Fruit fly (Drosophila melanogaster) whole organism, embryonic: ENCODE measurements around the gene Upf1.
A peak's percentile ranks its signal among the peaks of the same experiment; 100 is the strongest.

Experiments
- Atf3 ChIP-seq: fragments of 200-800 bp; sonication (Bioruptor generic); optimal IDR thresholded peaks from 3 replicates; lab custom pipeline; 2016; ENCODE audit warnings: missing biosample characterization, missing genetic modification characterization
- B-H1 ChIP-seq: fragments of 200-800 bp; sonication (Bioruptor generic); IDR thresholded peaks from 3 replicates; pipeline ENCODE4 v1.3.6; 2022; ENCODE audit warnings: missing biosample characterization, missing genetic modification characterization
- BtbVII ChIP-seq: fragments of 200-800 bp; sonication (Bioruptor generic); optimal IDR thresholded peaks from 3 replicates; lab custom pipeline; 2017; ENCODE audit warnings: missing biosample characterization, mild to moderate bottlenecking, missing genetic modification characterization
- CG10979 ChIP-seq: fragments of 200-800 bp; sonication (Bioruptor generic); optimal IDR thresholded peaks from 2 replicates; lab custom pipeline; 2018; ENCODE audit warnings: missing biosample characterization, mild to moderate bottlenecking, missing genetic modification characterization, moderate library complexity
- CG12236 ChIP-seq: fragments of 200-800 bp; sonication (Bioruptor generic); optimal IDR thresholded peaks from 2 replicates; lab custom pipeline; 2016; ENCODE audit warnings: missing biosample characterization, missing genetic modification characterization
- CG13123 ChIP-seq: fragments of 200-800 bp; sonication (Bioruptor generic); optimal IDR thresholded peaks from 2 replicates; lab custom pipeline; 2016; ENCODE audit warnings: missing biosample characterization, missing genetic modification characterization
- CG13624 ChIP-seq: fragments of 200-800 bp; sonication (Bioruptor generic); optimal IDR thresholded peaks from 2 replicates; lab custom pipeline; 2016; ENCODE audit warnings: missing biosample characterization, missing genetic modification characterization
- CG13894 ChIP-seq: fragments of 200-800 bp; sonication (Bioruptor generic); optimal IDR thresholded peaks from 3 replicates; lab custom pipeline; 2018; ENCODE audit warnings: missing biosample characterization, mild to moderate bottlenecking, missing genetic modification characterization, moderate library complexity
- CG15514 ChIP-seq: fragments of 200-800 bp; sonication (Bioruptor generic); optimal IDR thresholded peaks from 3 replicates; lab custom pipeline; 2017; ENCODE audit warnings: missing biosample characterization, missing genetic modification characterization, mild to moderate bottlenecking, moderate library complexity, missing genetic modification reagents
- CG15696 ChIP-seq: fragments of 200-800 bp; sonication (Bioruptor generic); optimal IDR thresholded peaks from 2 replicates; lab custom pipeline; 2019; ENCODE audit warnings: missing biosample characterization, mild to moderate bottlenecking, missing genetic modification characterization, moderate library complexity
- CG18011 ChIP-seq: fragments of 200-800 bp; sonication (Bioruptor generic); optimal IDR thresholded peaks from 2 replicates; lab custom pipeline; 2017; ENCODE audit warnings: missing biosample characterization, missing genetic modification characterization, mild to moderate bottlenecking, moderate library complexity, missing genotype
- CG34224 ChIP-seq: fragments of 200-800 bp; sonication (Bioruptor generic); IDR thresholded peaks from 3 replicates; pipeline ENCODE4 v1.3.6; 2022; ENCODE audit warnings: missing biosample characterization, missing genetic modification characterization; ENCODE audit not compliant: partially characterized antibody
- CG3726 ChIP-seq: fragments of 200-800 bp; sonication (Bioruptor generic); IDR thresholded peaks from 3 replicates; pipeline ENCODE4, ENCODE4 v1.3.6; 2022; ENCODE audit warnings: missing biosample characterization, missing genetic modification characterization
- CG4617 ChIP-seq: fragments of 200-800 bp; sonication (Bioruptor generic); optimal IDR thresholded peaks from 3 replicates; lab custom pipeline; 2016; ENCODE audit warnings: missing biosample characterization, missing genetic modification characterization, borderline replicate concordance
- CG5245 ChIP-seq: fragments of 200-800 bp; sonication (Bioruptor generic); optimal IDR thresholded peaks from 3 replicates; lab custom pipeline; 2016; ENCODE audit warnings: missing biosample characterization, missing genetic modification characterization
- CG6813 ChIP-seq: fragments of 200-800 bp; sonication (Bioruptor generic); optimal IDR thresholded peaks from 2 replicates; lab custom pipeline; 2017; ENCODE audit warnings: missing biosample characterization, missing genetic modification characterization, mild to moderate bottlenecking, moderate library complexity, missing genetic modification reagents
- CG7745 ChIP-seq: fragments of 200-800 bp; sonication (Bioruptor generic); optimal IDR thresholded peaks from 2 replicates; lab custom pipeline; 2018; ENCODE audit warnings: missing biosample characterization, mild to moderate bottlenecking, missing genetic modification characterization, moderate library complexity
- CG7786 ChIP-seq: fragments of 200-800 bp; sonication (Bioruptor generic); optimal IDR thresholded peaks from 2 replicates; lab custom pipeline; 2016; ENCODE audit warnings: missing biosample characterization, missing genetic modification characterization
- CG7963 ChIP-seq: fragments of 200-800 bp; sonication (Bioruptor generic); IDR thresholded peaks from 3 replicates; pipeline ENCODE4 v1.3.6; 2022; ENCODE audit warnings: missing biosample characterization, missing genetic modification characterization; ENCODE audit not compliant: partially characterized antibody
- Drgx ChIP-seq: fragments of 200-800 bp; sonication (Bioruptor generic); IDR thresholded peaks from 2 replicates; pipeline ENCODE4 v1.3.6; 2022; ENCODE audit warnings: missing biosample characterization, missing genetic modification characterization
- E2f1 ChIP-seq: fragments of 200-800 bp; sonication (Bioruptor generic); IDR thresholded peaks from 2 replicates; pipeline ENCODE4 v1.3.6; 2022; ENCODE audit warnings: missing biosample characterization, missing genetic modification characterization
- ERR ChIP-seq: fragments of 200-800 bp; sonication (Bioruptor generic); optimal IDR thresholded peaks from 2 replicates; lab custom pipeline; 2016; ENCODE audit warnings: missing biosample characterization, missing genetic modification characterization
- HLHmδ ChIP-seq: fragments of 200-800 bp; sonication (Bioruptor generic); optimal IDR thresholded peaks from 2 replicates; lab custom pipeline; 2018; ENCODE audit warnings: missing biosample characterization, mild to moderate bottlenecking, missing genetic modification characterization, moderate library complexity
- Hmr ChIP-seq: fragments of 200-800 bp; sonication (Bioruptor generic); optimal IDR thresholded peaks from 3 replicates; lab custom pipeline; 2017; ENCODE audit warnings: mild to moderate bottlenecking, missing biosample characterization, missing genetic modification reagents, missing genetic modification characterization
- Pdp1 ChIP-seq, 2 experiments: fragments of 200-800 bp; sonication (Bioruptor generic); optimal IDR thresholded peaks; 3 replicates each; lab custom pipeline; 2016; ENCODE audit warnings: missing biosample characterization in 2 of 2, missing genetic modification characterization in 2 of 2, mild to moderate bottlenecking in 1 of 2, moderate library complexity in 1 of 2
- Sry-δ ChIP-seq: fragments of 200-800 bp; sonication (Bioruptor generic); optimal IDR thresholded peaks from 2 replicates; lab custom pipeline; 2016; ENCODE audit warnings: missing biosample characterization, missing genetic modification characterization
- ac ChIP-seq: fragments of 200-800 bp; sonication (Bioruptor generic); optimal IDR thresholded peaks from 3 replicates; lab custom pipeline; 2017; ENCODE audit warnings: missing biosample characterization, mild to moderate bottlenecking, missing genetic modification characterization
- ara ChIP-seq: fragments of 200-800 bp; sonication (Bioruptor generic); IDR thresholded peaks from 2 replicates; pipeline ENCODE4 v1.3.6; 2022; ENCODE audit warnings: missing biosample characterization, missing genetic modification characterization
- bbx ChIP-seq: fragments of 200-800 bp; sonication (Bioruptor generic); IDR thresholded peaks from 2 replicates; pipeline ENCODE4 v1.3.6; 2022; ENCODE audit warnings: missing biosample characterization, missing genetic modification characterization; ENCODE audit not compliant: partially characterized antibody
- cas ChIP-seq: fragments of 200-800 bp; sonication (Bioruptor generic); IDR thresholded peaks from 2 replicates; pipeline ENCODE4 v1.3.6; 2022; ENCODE audit warnings: missing biosample characterization, missing genetic modification characterization
- chm ChIP-seq: fragments of 200-800 bp; sonication (Bioruptor generic); IDR thresholded peaks from 2 replicates; pipeline ENCODE4 v1.3.6; 2022; ENCODE audit warnings: missing biosample characterization, missing genetic modification characterization
- emc ChIP-seq: fragments of 200-800 bp; sonication (Bioruptor generic); optimal IDR thresholded peaks from 2 replicates; lab custom pipeline; 2016; ENCODE audit warnings: missing biosample characterization, missing genetic modification characterization
- eve ChIP-seq, 2 experiments: fragments of >200 bp; optimal IDR thresholded peaks; 2 replicates each; lab custom pipeline; 2017; ENCODE audit warnings: missing biosample characterization in 2 of 2, missing genetic modification characterization in 2 of 2
- ewg ChIP-seq: fragments of 200-800 bp; sonication (Bioruptor generic); optimal IDR thresholded peaks from 3 replicates; lab custom pipeline; 2017; ENCODE audit warnings: mild to moderate bottlenecking, missing biosample characterization, missing genetic modification reagents, missing genetic modification characterization
- gem ChIP-seq: fragments of 200-800 bp; sonication (Bioruptor generic); optimal IDR thresholded peaks from 2 replicates; lab custom pipeline; 2019; ENCODE audit warnings: missing biosample characterization, mild to moderate bottlenecking, missing genetic modification characterization, moderate library complexity
- kah ChIP-seq: fragments of 200-800 bp; sonication (Bioruptor generic); optimal IDR thresholded peaks from 2 replicates; lab custom pipeline; 2018; ENCODE audit warnings: missing biosample characterization, mild to moderate bottlenecking, missing genetic modification characterization
- kni ChIP-seq: fragments of 200-800 bp; sonication (Bioruptor generic); optimal IDR thresholded peaks from 3 replicates; lab custom pipeline; 2017; ENCODE audit warnings: mild to moderate bottlenecking, missing biosample characterization, missing genetic modification reagents, missing genetic modification characterization
- knrl ChIP-seq: fragments of 200-800 bp; sonication (Bioruptor generic); IDR thresholded peaks from 3 replicates; pipeline ENCODE4 v1.3.6; 2022; ENCODE audit warnings: missing biosample characterization, missing genetic modification characterization; ENCODE audit not compliant: partially characterized antibody
- lilli ChIP-seq: fragments of 200-800 bp; sonication (Bioruptor generic); optimal IDR thresholded peaks from 3 replicates; lab custom pipeline; 2016; ENCODE audit warnings: missing biosample characterization, missing genetic modification characterization
- lov ChIP-seq, 2 experiments: fragments of 200-800 bp in 1 of 2; fragments of >200 bp in 1 of 2; sonication (Bioruptor generic) in 1 of 2; IDR thresholded peaks in 1 of 2; optimal IDR thresholded peaks in 1 of 2; 2 replicates in 1 of 2; 3 replicates in 1 of 2; pipeline versions ENCODE4 v1.3.6 to Lab custom; 2017 to 2022; ENCODE audit warnings: missing biosample characterization in 1 of 2, missing genetic modification characterization in 1 of 2
- pan ChIP-seq, 4 experiments: fragments of >200 bp in 3 of 4; fragments of 200-800 bp in 1 of 4; sonication (Bioruptor generic) in 1 of 4; optimal IDR thresholded peaks in 3 of 4; IDR thresholded peaks in 1 of 4; 2 replicates each; pipeline versions ENCODE4 v1.3.6 to Lab custom; 2017 to 2022; ENCODE audit warnings: missing biosample characterization in 2 of 4, missing genetic modification characterization in 2 of 4, mixed read lengths in 1 of 4
- repo ChIP-seq: fragments of 200-800 bp; sonication (Bioruptor generic); optimal IDR thresholded peaks from 2 replicates; lab custom pipeline; 2016; ENCODE audit warnings: missing biosample characterization, missing genetic modification characterization
- seq ChIP-seq: fragments of 200-800 bp; sonication (Bioruptor generic); IDR thresholded peaks from 2 replicates; pipeline ENCODE4 v1.3.6; 2022; ENCODE audit warnings: missing biosample characterization, missing genetic modification characterization
- shn ChIP-seq: fragments of 200-800 bp; sonication (Bioruptor generic); optimal IDR thresholded peaks from 3 replicates; lab custom pipeline; 2016; ENCODE audit warnings: missing biosample characterization, missing genetic modification characterization
- sima ChIP-seq: fragments of 200-800 bp; sonication (Bioruptor generic); optimal IDR thresholded peaks from 2 replicates; lab custom pipeline; 2016; ENCODE audit warnings: missing biosample characterization, missing genetic modification characterization
- twi ChIP-seq: fragments of 200-800 bp; optimal IDR thresholded peaks from 2 replicates; lab custom pipeline; 2019; ENCODE audit warnings: missing biosample characterization, mild to moderate bottlenecking, missing genetic modification characterization, moderate library complexity
- unc-4 ChIP-seq: fragments of 200-800 bp; sonication (Bioruptor generic); IDR thresholded peaks from 2 replicates; pipeline ENCODE4 v1.3.6; 2022; ENCODE audit warnings: missing biosample characterization, missing genetic modification characterization; ENCODE audit not compliant: partially characterized antibody
- zfh2 ChIP-seq: fragments of 200-800 bp; sonication (Bioruptor generic); optimal IDR thresholded peaks from 2 replicates; lab custom pipeline; 2016; ENCODE audit warnings: missing biosample characterization, missing genetic modification characterization

Gene Upf1

DNA sequence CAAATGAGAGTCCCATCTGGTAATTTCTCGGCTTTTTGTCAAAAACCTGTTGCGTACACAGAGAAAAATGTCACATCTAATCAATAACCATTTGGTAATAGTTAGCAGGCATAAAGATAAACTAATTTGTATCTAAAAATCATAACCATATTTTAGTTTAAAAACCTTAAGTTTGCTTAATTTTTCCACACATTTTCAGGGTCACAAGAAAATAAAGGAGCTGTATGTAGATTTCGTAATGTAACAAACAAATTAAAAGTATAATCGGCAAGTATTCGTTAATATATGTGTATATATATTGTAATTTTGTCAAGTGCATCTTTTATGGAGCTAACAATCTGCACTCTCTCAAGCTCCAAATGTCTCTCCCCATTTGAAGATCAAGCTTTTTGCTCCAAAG is 15.8 kb upstream of the Upf1 start (continued):
- TF ChIP-seq ewg (GFP tag; lab: Kevin White, UChicago) (peak; percentile 83), twi (tag; lab: Kevin White, UChicago) (peak; percentile 82), Pdp1 (GFP tag; optimal IDR thresholded peaks at IDR 0.05; lab: Kevin White, UChicago) (peak; percentile 68 to 77), ERR (GFP tag; lab: Kevin White, UChicago) (peak; percentile 56), knrl (GFP tag; lab: Robert Waterston, UW) (no peak), kah (GFP tag; lab: Kevin White, UChicago) (peak; percentile 82), zfh2 (GFP tag; lab: Kevin White, UChicago) (peak; percentile 58), CG7963 (GFP tag; lab: Robert Waterston, UW) (no peak), CG13624 (peak; percentile 81), unc-4 (GFP tag; lab: Robert Waterston, UW) (no peak), pan (optimal IDR thresholded peaks at IDR 0.05; lab: Kevin White, UChicago) (no peak), pan (GFP tag; optimal IDR thresholded peaks at IDR 0.05 in 1 of 2, IDR thresholded peaks at IDR 0.05 in 1 of 2) (peak in 1 of 2 experiments; percentile 90), CG6813 (GFP tag; lab: Kevin White, UChicago) (peak; percentile 81), kni (GFP tag; lab: Kevin White, UChicago) (peak; percentile 63), CG3726 (GFP tag; lab: Robert Waterston, UW) (peak; percentile 78; the same call in 2 of the 3 replicates), B-H1 (GFP tag; lab: Robert Waterston, UW) (peak; percentile 79), lov (optimal IDR thresholded peaks at IDR 0.05; lab: Kevin White, UChicago) (no peak), lov (GFP tag; IDR thresholded peaks at IDR 0.05; lab: Robert Waterston, UW) (0 out of 3 replicates have a peak, but pooled peaks have one; percentile 20), Atf3 (GFP tag; lab: Kevin White, UChicago) (peak; percentile 43), CG13894 (tag; lab: Kevin White, UChicago) (peak; percentile 84), CG4617 (GFP tag; lab: Kevin White, UChicago) (peak; percentile 46), HLHmδ (GFP tag; lab: Kevin White, UChicago) (no peak), shn (GFP tag; lab: Kevin White, UChicago) (peak; percentile 63), CG13123 (GFP tag; lab: Kevin White, UChicago) (peak; percentile 70), CG34224 (GFP tag; lab: Robert Waterston, UW) (no peak), CG12236 (peak; percentile 39), ac (no peak), gem (peak; percentile 95), lilli (GFP tag; lab: Kevin White, UChicago) (peak; percentile 83), CG15696 (tag; lab: Kevin White, UChicago) (peak; percentile 58), CG18011 (GFP tag; lab: Kevin White, UChicago) (peak; percentile 64), CG10979 (tag; lab: Kevin White, UChicago) (peak; percentile 92), CG7745 (tag; lab: Kevin White, UChicago) (no peak), BtbVII (GFP tag; lab: Kevin White, UChicago) (peak; percentile 81), eve (GFP tag; optimal IDR thresholded peaks at IDR 0.05; lab: Kevin White, UChicago) (peak in 1 of 2 experiments; percentile 91), Hmr (GFP tag; lab: Kevin White, UChicago) (peak; percentile 87), Sry-δ (GFP tag; lab: Kevin White, UChicago) (peak; percentile 4), E2f1 (GFP tag; lab: Robert Waterston, UW) (peak; percentile 85), Drgx (GFP tag; lab: Robert Waterston, UW) (peak; percentile 89), bbx (GFP tag; lab: Robert Waterston, UW) (no peak), CG15514 (GFP tag; lab: Kevin White, UChicago) (peak; percentile 73), seq (GFP tag; lab: Robert Waterston, UW) (peak; percentile 86), CG7786 (GFP tag; lab: Kevin White, UChicago) (peak; percentile 61), chm (GFP tag; lab: Robert Waterston, UW) (no peak), sima (GFP tag; lab: Kevin White, UChicago) (no peak), cas (peak; percentile 80), repo (GFP tag; lab: Kevin White, UChicago) (peak; percentile 1), ara (peak; percentile 74; the same call in 1 of the 2 replicates), emc (GFP tag; lab: Kevin White, UChicago) (no peak), CG5245 (GFP tag; lab: Kevin White, UChicago) (peak; percentile 64)
